Fruit fly (Drosophila melanogaster) whole organism, embryonic: ENCODE results near the gene N.

ENCODE experiments used
- B-H2 ChIP-seq: fragments of 200-800 bp; sonication (Bioruptor generic); optimal IDR thresholded peaks from 2 replicates; lab custom pipeline; 2018; ENCODE audit warnings: missing biosample characterization, mild to moderate bottlenecking, missing genetic modification characterization
- CG1024 ChIP-seq: fragments of 200-800 bp; sonication (Bioruptor generic); IDR thresholded peaks from 2 replicates; pipeline ENCODE4 v1.3.6; 2022; ENCODE audit warnings: missing biosample characterization, missing genetic modification characterization
- CG10959 ChIP-seq: fragments of 200-800 bp; sonication (Bioruptor generic); IDR thresholded peaks from 2 replicates; pipeline ENCODE4 v1.3.6; 2022; ENCODE audit warnings: missing biosample characterization, missing genetic modification characterization
- CG11085 ChIP-seq: fragments of 200-800 bp; sonication (Bioruptor generic); IDR thresholded peaks from 2 replicates; pipeline ENCODE4 v1.3.6; 2022; ENCODE audit warnings: missing biosample characterization, missing genetic modification characterization
- CG12071 ChIP-seq: fragments of 200-800 bp; sonication (Bioruptor generic); optimal IDR thresholded peaks from 3 replicates; lab custom pipeline; 2018; ENCODE audit warnings: missing biosample characterization, mild to moderate bottlenecking, missing genetic modification characterization
- CG12104 ChIP-seq: fragments of 200-800 bp; sonication (Bioruptor generic); optimal IDR thresholded peaks from 3 replicates; lab custom pipeline; 2016; ENCODE audit warnings: missing biosample characterization, missing genetic modification characterization
- CG12391 ChIP-seq: fragments of 200-800 bp; sonication (Bioruptor generic); optimal IDR thresholded peaks from 3 replicates; lab custom pipeline; 2018; ENCODE audit warnings: missing biosample characterization, mild to moderate bottlenecking, missing genetic modification characterization, moderate library complexity
- CG14860 ChIP-seq: fragments of 200-800 bp; sonication (Bioruptor generic); IDR thresholded peaks from 3 replicates; pipeline ENCODE4 v1.3.6; 2022; ENCODE audit warnings: missing biosample characterization, missing genetic modification characterization; ENCODE audit not compliant: partially characterized antibody
- CG15696 ChIP-seq: fragments of 200-800 bp; sonication (Bioruptor generic); optimal IDR thresholded peaks from 2 replicates; lab custom pipeline; 2019; ENCODE audit warnings: missing biosample characterization, mild to moderate bottlenecking, missing genetic modification characterization, moderate library complexity
- CG1603 ChIP-seq: fragments of 200-800 bp; sonication (Bioruptor generic); optimal IDR thresholded peaks from 2 replicates; lab custom pipeline; 2019; ENCODE audit warnings: missing biosample characterization, mild to moderate bottlenecking, missing genetic modification characterization, moderate library complexity
- CG17361 ChIP-seq: fragments of 200-800 bp; sonication (Bioruptor generic); IDR thresholded peaks from 3 replicates; pipeline ENCODE4 v1.3.6; 2022; ENCODE audit warnings: missing biosample characterization, missing genetic modification characterization
- CG18011 ChIP-seq: fragments of 200-800 bp; sonication (Bioruptor generic); optimal IDR thresholded peaks from 2 replicates; lab custom pipeline; 2017; ENCODE audit warnings: missing biosample characterization, missing genetic modification characterization, mild to moderate bottlenecking, moderate library complexity, missing genotype
- CG2129 ChIP-seq: fragments of 200-800 bp; sonication (Bioruptor generic); IDR thresholded peaks from 2 replicates; pipeline ENCODE4 v1.3.6; 2022; ENCODE audit warnings: missing biosample characterization, missing genetic modification characterization; ENCODE audit not compliant: partially characterized antibody
- CG2678 ChIP-seq: fragments of 200-800 bp; sonication (Bioruptor generic); optimal IDR thresholded peaks from 3 replicates; lab custom pipeline; 2019; ENCODE audit warnings: missing biosample characterization, mild to moderate bottlenecking, missing genetic modification characterization, moderate library complexity
- CG2712 ChIP-seq: fragments of 200-800 bp; optimal IDR thresholded peaks from 3 replicates; lab custom pipeline; 2019; ENCODE audit warnings: missing biosample characterization, mild to moderate bottlenecking, missing genetic modification characterization, moderate library complexity
- CG5180 ChIP-seq: fragments of 200-800 bp; sonication (Bioruptor generic); optimal IDR thresholded peaks from 3 replicates; lab custom pipeline; 2017; ENCODE audit warnings: missing biosample characterization, missing genetic modification characterization, mild to moderate bottlenecking, moderate library complexity, missing genetic modification reagents
- CG6175 ChIP-seq: fragments of 200-800 bp; sonication (Bioruptor generic); IDR thresholded peaks from 3 replicates; pipeline ENCODE4 v1.3.6; 2022; ENCODE audit warnings: missing biosample characterization, missing genetic modification characterization
- CG9727 ChIP-seq: fragments of 200-800 bp; sonication (Bioruptor generic); optimal IDR thresholded peaks from 3 replicates; lab custom pipeline; 2017; ENCODE audit warnings: missing biosample characterization, mild to moderate bottlenecking, missing genetic modification characterization
- CG9797 ChIP-seq: fragments of 200-800 bp; sonication (Bioruptor generic); optimal IDR thresholded peaks from 3 replicates; lab custom pipeline; 2018; ENCODE audit warnings: missing biosample characterization, mild to moderate bottlenecking, missing genetic modification characterization
- D19A ChIP-seq: fragments of 200-800 bp; optimal IDR thresholded peaks from 3 replicates; lab custom pipeline; 2019; ENCODE audit warnings: missing biosample characterization, mild to moderate bottlenecking, missing genetic modification characterization, moderate library complexity
- Doc2 ChIP-seq: fragments of 200-800 bp; sonication (Bioruptor generic); IDR thresholded peaks from 2 replicates; pipeline ENCODE4 v1.3.6; 2022; ENCODE audit warnings: missing biosample characterization, missing genetic modification characterization
- Ets97D ChIP-seq: fragments of 200-800 bp; sonication (Bioruptor generic); optimal IDR thresholded peaks from 3 replicates; lab custom pipeline; 2016; ENCODE audit warnings: missing biosample characterization, missing genetic modification characterization
- HmgD ChIP-seq: fragments of 200-800 bp; sonication (Bioruptor generic); optimal IDR thresholded peaks from 3 replicates; lab custom pipeline; 2016; ENCODE audit warnings: missing biosample characterization, missing genetic modification characterization
- HmgZ ChIP-seq: fragments of 200-800 bp; sonication (Bioruptor generic); optimal IDR thresholded peaks from 2 replicates; lab custom pipeline; 2018; ENCODE audit warnings: missing biosample characterization, mild to moderate bottlenecking, missing genetic modification characterization
- MBD-R2 ChIP-seq: fragments of 200-800 bp; sonication (Bioruptor generic); IDR thresholded peaks from 2 replicates; pipeline ENCODE4 v1.3.6; 2022; ENCODE audit warnings: missing biosample characterization, missing genetic modification characterization
- NC2α ChIP-seq: fragments of 200-800 bp; sonication (Bioruptor generic); optimal IDR thresholded peaks from 2 replicates; lab custom pipeline; 2016; ENCODE audit warnings: missing biosample characterization, missing genetic modification characterization
- YL-1 ChIP-seq: fragments of 200-800 bp; sonication (Bioruptor generic); optimal IDR thresholded peaks from 3 replicates; lab custom pipeline; 2017; ENCODE audit warnings: missing biosample characterization, mild to moderate bottlenecking, missing genetic modification characterization
- br ChIP-seq: fragments of >200 bp; optimal IDR thresholded peaks from 2 replicates; lab custom pipeline; 2017
- bsh ChIP-seq, 2 experiments: fragments of 200-800 bp; sonication (Bioruptor generic); optimal IDR thresholded peaks; 2 replicates each; lab custom pipeline; 2017 to 2018; ENCODE audit warnings: mild to moderate bottlenecking in 2 of 2, missing biosample characterization in 2 of 2, missing genetic modification characterization in 2 of 2, moderate library complexity in 1 of 2
- cas ChIP-seq: fragments of 200-800 bp; sonication (Bioruptor generic); IDR thresholded peaks from 2 replicates; pipeline ENCODE4 v1.3.6; 2022; ENCODE audit warnings: missing biosample characterization, missing genetic modification characterization
- cg ChIP-seq: fragments of 200-800 bp; sonication (Bioruptor generic); optimal IDR thresholded peaks from 3 replicates; lab custom pipeline; 2019; ENCODE audit warnings: missing biosample characterization, mild to moderate bottlenecking, missing genetic modification characterization, moderate library complexity
- crol ChIP-seq: fragments of 200-800 bp; sonication (Bioruptor generic); IDR thresholded peaks from 2 replicates; pipeline ENCODE4 v1.3.6; 2022; ENCODE audit warnings: missing biosample characterization, missing genetic modification characterization
- da ChIP-seq: fragments of 200-800 bp; sonication (Bioruptor generic); optimal IDR thresholded peaks from 2 replicates; lab custom pipeline; 2016; ENCODE audit warnings: missing biosample characterization, missing genetic modification characterization
- dm ChIP-seq: fragments of 200-800 bp; sonication (Bioruptor generic); optimal IDR thresholded peaks from 3 replicates; lab custom pipeline; 2016; ENCODE audit warnings: missing biosample characterization, missing genetic modification characterization
- dmrt99B ChIP-seq: fragments of 200-800 bp; sonication (Bioruptor generic); optimal IDR thresholded peaks from 2 replicates; lab custom pipeline; 2018; ENCODE audit warnings: missing biosample characterization, mild to moderate bottlenecking, missing genetic modification characterization, moderate library complexity
- esg ChIP-seq: fragments of 200-800 bp; sonication (Bioruptor generic); conservative IDR thresholded peaks from 2 replicates; pipeline ENCODE4 v1.3.6; 2022; ENCODE audit warnings: missing biosample characterization, missing genetic modification characterization
- gem ChIP-seq: fragments of 200-800 bp; sonication (Bioruptor generic); optimal IDR thresholded peaks from 2 replicates; lab custom pipeline; 2019; ENCODE audit warnings: missing biosample characterization, mild to moderate bottlenecking, missing genetic modification characterization, moderate library complexity
- grn ChIP-seq: fragments of 200-800 bp; sonication (Bioruptor generic); optimal IDR thresholded peaks from 3 replicates; lab custom pipeline; 2017; ENCODE audit warnings: missing biosample characterization, missing genetic modification characterization
- gsb ChIP-seq: fragments of 200-800 bp; sonication (Bioruptor generic); IDR thresholded peaks from 2 replicates; pipeline ENCODE4 v1.3.6; 2022; ENCODE audit warnings: missing biosample characterization, missing genetic modification characterization
- gsb-n ChIP-seq: fragments of 200-800 bp; sonication (Bioruptor generic); optimal IDR thresholded peaks from 3 replicates; lab custom pipeline; 2018; ENCODE audit warnings: missing biosample characterization, mild to moderate bottlenecking, missing genetic modification characterization
- hkb ChIP-seq, 2 experiments: fragments of 200-800 bp in 1 of 2; fragments of >200 bp in 1 of 2; sonication (Bioruptor generic) in 1 of 2; IDR thresholded peaks in 1 of 2; optimal IDR thresholded peaks in 1 of 2; 2 replicates each; pipeline versions ENCODE4 v1.3.6 to Lab custom; 2017 to 2022; ENCODE audit warnings: missing biosample characterization in 1 of 2, missing genetic modification characterization in 1 of 2
- nmo ChIP-seq: fragments of 200-800 bp; sonication (Bioruptor generic); optimal IDR thresholded peaks from 2 replicates; lab custom pipeline; 2018; ENCODE audit warnings: missing biosample characterization, mild to moderate bottlenecking, missing genetic modification characterization, moderate library complexity
- otp ChIP-seq: fragments of 200-800 bp; sonication (Bioruptor generic); IDR thresholded peaks from 3 replicates; pipeline ENCODE4, ENCODE4 v1.3.6; 2022; ENCODE audit warnings: missing biosample characterization, missing genetic modification characterization
- peb ChIP-seq: fragments of 200-800 bp; sonication (Bioruptor generic); IDR thresholded peaks from 2 replicates; pipeline ENCODE4 v1.3.6; 2022; ENCODE audit warnings: missing biosample characterization, missing genetic modification characterization
- pfk ChIP-seq: fragments of 200-800 bp; sonication (Bioruptor generic); optimal IDR thresholded peaks from 2 replicates; lab custom pipeline; 2018; ENCODE audit warnings: missing biosample characterization, mild to moderate bottlenecking, missing genetic modification characterization, moderate library complexity
- seq ChIP-seq: fragments of 200-800 bp; sonication (Bioruptor generic); IDR thresholded peaks from 2 replicates; pipeline ENCODE4 v1.3.6; 2022; ENCODE audit warnings: missing biosample characterization, missing genetic modification characterization
- slp2 ChIP-seq: fragments of 200-800 bp; sonication (Bioruptor generic); optimal IDR thresholded peaks from 2 replicates; lab custom pipeline; 2016; ENCODE audit warnings: missing biosample characterization, missing genetic modification characterization
- ssp ChIP-seq: fragments of 200-800 bp; sonication (Bioruptor generic); IDR thresholded peaks from 2 replicates; pipeline ENCODE4 v1.3.6; 2022; ENCODE audit warnings: missing biosample characterization, missing genetic modification characterization
- stc ChIP-seq: fragments of 200-800 bp; sonication (Bioruptor generic); IDR thresholded peaks from 2 replicates; pipeline ENCODE4 v1.3.6; 2022; ENCODE audit warnings: missing biosample characterization, missing genetic modification characterization
- stwl ChIP-seq: fragments of 200-800 bp; sonication (Bioruptor generic); optimal IDR thresholded peaks from 3 replicates; lab custom pipeline; 2018; ENCODE audit warnings: missing biosample characterization, mild to moderate bottlenecking, missing genetic modification characterization, moderate library complexity

N gene

dm6 chrX:3143235-3144030 is 8.8 kb downstream of the N start (continued):
- no peak for TF ChIP-seq CG9727 (GFP tag; lab: Kevin White, UChicago)
- no peak for TF ChIP-seq seq (GFP tag; lab: Robert Waterston, UW)
- TF ChIP-seq br (lab: Kevin White, UChicago) = no peak
- no peak for TF ChIP-seq MBD-R2 (GFP tag; lab: Robert Waterston, UW)
- no peak for TF ChIP-seq CG2129
- no peak for TF ChIP-seq stc (GFP tag; lab: Robert Waterston, UW)
- no peak for TF ChIP-seq CG5180
- TF ChIP-seq dmrt99B (tag; lab: Kevin White, UChicago) = peak; percentile 17
- TF ChIP-seq peb (GFP tag; lab: Robert Waterston, UW) = no peak
- no peak for TF ChIP-seq cas
- no peak for TF ChIP-seq NC2α
- TF ChIP-seq crol (GFP tag; lab: Robert Waterston, UW) = peak; percentile 68
- TF ChIP-seq CG6175 (GFP tag; lab: Robert Waterston, UW) = no peak
- TF ChIP-seq HmgD (GFP tag; lab: Kevin White, UChicago) = no peak
- no peak for TF ChIP-seq Doc2
- no peak for TF ChIP-seq CG1024 (GFP tag; lab: Robert Waterston, UW)
- no peak for TF ChIP-seq CG12104
- no peak for TF ChIP-seq gsb-n (tag; lab: Kevin White, UChicago)
- no peak for TF ChIP-seq grn
- no peak for TF ChIP-seq CG12071 (GFP tag; lab: Kevin White, UChicago)
- no peak for TF ChIP-seq CG18011 (GFP tag; lab: Kevin White, UChicago)
- TF ChIP-seq CG9797 = no peak
- TF ChIP-seq D19A = no peak
- TF ChIP-seq CG17361 (GFP tag; lab: Robert Waterston, UW) = 0 out of 3 replicates have a peak, but pooled peaks have one; percentile 14
- no peak for TF ChIP-seq B-H2 (GFP tag; lab: Kevin White, UChicago)
- TF ChIP-seq Ets97D (GFP tag; lab: Kevin White, UChicago) = no peak
- no peak for TF ChIP-seq ssp (GFP tag; lab: Robert Waterston, UW)
- TF ChIP-seq esg (GFP tag; lab: Robert Waterston, UW) = no peak
- no peak for TF ChIP-seq CG10959 (GFP tag; lab: Robert Waterston, UW)
- no peak for TF ChIP-seq slp2 (GFP tag; lab: Kevin White, UChicago)
- no peak for TF ChIP-seq pfk (GFP tag; lab: Kevin White, UChicago)
- no peak for TF ChIP-seq cg
- no peak for TF ChIP-seq CG1603 (tag; lab: Kevin White, UChicago)
- no peak for TF ChIP-seq hkb (optimal IDR thresholded peaks at IDR 0.05; lab: Kevin White, UChicago)
- 0 out of 2 replicates have a peak, but pooled peaks have one; percentile 9 for TF ChIP-seq hkb (GFP tag; IDR thresholded peaks at IDR 0.05; lab: Robert Waterston, UW)
- TF ChIP-seq CG11085 = no peak
- TF ChIP-seq HmgZ (tag; lab: Kevin White, UChicago) = no peak
- TF ChIP-seq YL-1 = no peak
- peak; percentile 39 for TF ChIP-seq gem
- no peak for TF ChIP-seq stwl (tag; lab: Kevin White, UChicago)
- no peak for TF ChIP-seq CG2712 (tag; lab: Kevin White, UChicago)
- peak in 1 of 2 experiments; percentile 1 for TF ChIP-seq bsh (GFP tag; optimal IDR thresholded peaks at IDR 0.05; lab: Kevin White, UChicago)
- TF ChIP-seq da (GFP tag; lab: Kevin White, UChicago) = no peak
- no peak for TF ChIP-seq CG15696
- TF ChIP-seq CG12391 = no peak
- TF ChIP-seq dm (GFP tag; lab: Kevin White, UChicago) = no peak
- TF ChIP-seq gsb (GFP tag; lab: Robert Waterston, UW) = no peak
- TF ChIP-seq CG14860 (GFP tag; lab: Robert Waterston, UW) = no peak
- TF ChIP-seq nmo = no peak
- TF ChIP-seq otp (GFP tag; lab: Robert Waterston, UW) = no peak
- no peak for TF ChIP-seq CG2678
